Fruit fly (Drosophila melanogaster) ovary, adult (tissue): ENCODE results near the gene Fer3HCH.
A peak's percentile ranks its signal among the peaks of the same experiment; 100 is the strongest.

Experiments used
- CG17801 ChIP-seq: fragments of 200-800 bp; optimal IDR thresholded peaks from 2 replicates; lab custom pipeline; 2019; ENCODE audit warnings: missing biosample characterization, mild to moderate bottlenecking, missing genetic modification characterization, moderate library complexity; ENCODE audit not compliant: partially characterized antibody

Fer3HCH gene

dm6 chrX:13108144-13108824 is at the start of gene Fer3HCH:
Gene Fer3HCH, minus strand, starts transcription at chrX:13108194.
- peak; percentile 3 for TF ChIP-seq CG17801 (GFP tag; lab: Kevin White, UChicago)

- peak; percentile 6 for TF ChIP-seq CG17801 (GFP tag; lab: Kevin White, UChicago)
These were observed 46.8 kb upstream of the Fer3HCH start, which contains the start of the genes CG4318 and CG4332 for dm6 chrX:13154783-13155182. Gene CG4318, minus strand, starts transcription at chrX:13154924. Gene CG4332, plus strand, starts transcription at chrX:13155038.

dm6 chrX:13149083-13149482 is 41.1 kb upstream of the Fer3HCH start:
- TF ChIP-seq CG17801 (GFP tag; lab: Kevin White, UChicago), result no peak

dm6 chrX:13145858-13146257 is 37.9 kb upstream of the Fer3HCH start:
- TF ChIP-seq CG17801 (GFP tag; lab: Kevin White, UChicago), result no peak

- TF ChIP-seq CG17801 (GFP tag; lab: Kevin White, UChicago), result no peak
These were observed 35.1 kb upstream of the Fer3HCH start for dm6 chrX:13143100-13143499.

dm6 chrX:13138887-13139286 is 30.9 kb upstream of the Fer3HCH start, which contains the start of gene CG32645:
Gene CG32645, plus strand, starts transcription at chrX:13139199.
- no peak for TF ChIP-seq CG17801 (GFP tag; lab: Kevin White, UChicago)

dm6 chrX:13136939-13137697 is 29.1 kb upstream of the Fer3HCH start:
- no peak for TF ChIP-seq CG17801 (GFP tag; lab: Kevin White, UChicago)

- no peak for TF ChIP-seq CG17801 (GFP tag; lab: Kevin White, UChicago)
These were observed 27.7 kb upstream of the Fer3HCH start for dm6 chrX:13135702-13136101.

dm6 chrX:13134811-13135210 is 26.8 kb upstream of the Fer3HCH start:
- TF ChIP-seq CG17801 (GFP tag; lab: Kevin White, UChicago), result no peak

dm6 chrX:13131063-13131773 is 23.2 kb upstream of the Fer3HCH start:
- peak; percentile 95 for TF ChIP-seq CG17801 (GFP tag; lab: Kevin White, UChicago)

dm6 chrX:13130175-13130822 is 22.3 kb upstream of the Fer3HCH start:
- TF ChIP-seq CG17801 (GFP tag; lab: Kevin White, UChicago), result no peak

dm6 chrX:13128750-13129152 is 20.8 kb upstream of the Fer3HCH start, which contains the start of the genes CG32638, CG15717 and MFS10:
Gene CG32638, minus strand, starts transcription at chrX:13128794.
Gene CG15717, plus strand, starts transcription at chrX:13128952.
Gene MFS10, plus strand, starts transcription at chrX:13129018.
- TF ChIP-seq CG17801 (GFP tag; lab: Kevin White, UChicago), result peak; percentile 0

- no peak for TF ChIP-seq CG17801 (GFP tag; lab: Kevin White, UChicago)
These were observed 20.2 kb upstream of the Fer3HCH start for dm6 chrX:13127973-13128749.

- no peak for TF ChIP-seq CG17801 (GFP tag; lab: Kevin White, UChicago)
These were observed 17.6 kb upstream of the Fer3HCH start for dm6 chrX:13125559-13125958.
